Fruit fly (Drosophila melanogaster) Kc167 (cell line): ENCODE data around the gene Spc25.

Experiments
- Myc ChIP-seq: fragments of >200 bp; optimal IDR thresholded peaks from 2 replicates; lab custom pipeline; 2017; ENCODE audit warnings: missing external identifiers
- insv ChIP-seq: fragments of >200 bp; optimal IDR thresholded peaks from 3 replicates; lab custom pipeline; 2018; ENCODE audit warnings: missing external identifiers
- psq ChIP-seq: fragments of >200 bp; optimal IDR thresholded peaks from 2 replicates; lab custom pipeline; 2017; ENCODE audit warnings: missing external identifiers
- ttk ChIP-seq: sonication (Bioruptor generic); optimal IDR thresholded peaks from 2 replicates; lab custom pipeline; 2017; ENCODE audit warnings: missing external identifiers

- no peak for TF ChIP-seq psq (lab: Kevin White, UChicago)
- no peak for TF ChIP-seq insv (lab: Kevin White, UChicago)
- no peak for TF ChIP-seq ttk (lab: Kevin White, UChicago)
- no peak for TF ChIP-seq Myc (lab: Kevin White, UChicago)
Measured at dm6 chr3R:12980628-12981219, 19.2 kb downstream of the Spc25 start, which contains the start of gene Paip2.
